Worm (Caenorhabditis elegans): ENCODE measurements around the gene F21C10.10.

ce11 chrV:9056253-9056652 is 39.8 kb upstream of the F21C10.10 start, which contains the start of gene C25E10.10:
- no peak for TF ChIP-seq K02D7.2 (tag; optimal IDR thresholded peaks at IDR 0.05)
- no peak for TF ChIP-seq nhr-11 (tag; optimal IDR thresholded peaks at IDR 0.05)
- TF ChIP-seq dmd-4 (tag; optimal IDR thresholded peaks at IDR 0.05; ENCODE audit: borderline replicate concordance) = no peak
- TF ChIP-seq pha-4 (tag; optimal IDR thresholded peaks at IDR 0.05) = no peak
- TF ChIP-seq unc-55 (GFP tag; optimal IDR thresholded peaks at IDR 0.05) = no peak
- no peak for TF ChIP-seq ceh-18 (tag; optimal IDR thresholded peaks at IDR 0.05)
- TF ChIP-seq mec-3 (tag; optimal IDR thresholded peaks at IDR 0.05; ENCODE audit: borderline replicate concordance) = no peak
- no peak for TF ChIP-seq elt-2 (tag; optimal IDR thresholded peaks at IDR 0.05)
- no peak for TF ChIP-seq tbx-2 (tag; optimal IDR thresholded peaks at IDR 0.05)
- TF ChIP-seq dve-1 (tag; optimal IDR thresholded peaks at IDR 0.05) = no peak
